Fruit fly (Drosophila melanogaster) whole organism, embryonic: ENCODE measurements around the gene Tsr1.

Experiments used
- CG15601 ChIP-seq: fragments of 200-800 bp; sonication (Bioruptor generic); optimal IDR thresholded peaks from 3 replicates; lab custom pipeline; 2019; ENCODE audit warnings: missing biosample characterization, mild to moderate bottlenecking, missing genetic modification characterization, moderate library complexity
- CG34376 ChIP-seq: fragments of 200-800 bp; sonication (Bioruptor generic); optimal IDR thresholded peaks from 2 replicates; lab custom pipeline; 2018; ENCODE audit warnings: missing biosample characterization, mild to moderate bottlenecking, missing genetic modification characterization
- MESR4 ChIP-seq: fragments of 200-800 bp; sonication (Bioruptor generic); optimal IDR thresholded peaks from 2 replicates; lab custom pipeline; 2018; ENCODE audit warnings: missing biosample characterization, mild to moderate bottlenecking, missing genetic modification characterization, moderate library complexity
- Mad ChIP-seq: fragments of 200-800 bp; sonication (Bioruptor generic); optimal IDR thresholded peaks from 2 replicates; lab custom pipeline; 2016; ENCODE audit warnings: missing biosample characterization, missing genetic modification characterization
- Oli ChIP-seq: fragments of 200-800 bp; sonication (Bioruptor generic); optimal IDR thresholded peaks from 2 replicates; lab custom pipeline; 2018; ENCODE audit warnings: missing biosample characterization, mild to moderate bottlenecking, missing genetic modification characterization, moderate library complexity
- oc ChIP-seq: fragments of 200-800 bp; sonication (Bioruptor generic); optimal IDR thresholded peaks from 2 replicates; lab custom pipeline; 2018; ENCODE audit warnings: missing biosample characterization, mild to moderate bottlenecking, missing genetic modification characterization, moderate library complexity
- sob ChIP-seq: fragments of 200-800 bp; sonication (Bioruptor generic); IDR thresholded peaks from 2 replicates; pipeline ENCODE4 v1.3.6; 2022; ENCODE audit warnings: missing biosample characterization, missing genetic modification characterization

dm6 chr3L:21363926-21364537 lies 29.0 kb downstream of the Tsr1 start:
- no peak for TF ChIP-seq sob
- no peak for TF ChIP-seq Oli (tag; lab: Kevin White, UChicago)
- no peak for TF ChIP-seq CG34376
- no peak for TF ChIP-seq CG15601 (tag; lab: Kevin White, UChicago)
- no peak for TF ChIP-seq Mad (GFP tag; lab: Kevin White, UChicago)
- no peak for TF ChIP-seq oc (tag; lab: Kevin White, UChicago)
- TF ChIP-seq MESR4 = no peak
